Worm (Caenorhabditis elegans) whole organism, L4/young adult: ENCODE data around the gene noa-1.

Experiments used
- W03F9.2 ChIP-seq: fragments of 150-350 bp; optimal IDR thresholded peaks from 2 replicates; lab custom pipeline; 2014; ENCODE audit warnings: missing biosample characterization, missing genetic modification characterization
- dao-5 ChIP-seq: sonication (generic microtip); optimal IDR thresholded peaks from 2 replicates; lab custom pipeline; 2016; ENCODE audit warnings: missing genotype, missing genetic modification characterization, moderate library complexity, missing compliant biosample characterization
- him-1 ChIP-seq: sonication (generic microtip); optimal IDR thresholded peaks from 2 replicates; lab custom pipeline; 2016; ENCODE audit warnings: missing genotype, missing genetic modification reagents, missing genetic modification characterization, missing compliant biosample characterization

noa-1 gene

DNA sequence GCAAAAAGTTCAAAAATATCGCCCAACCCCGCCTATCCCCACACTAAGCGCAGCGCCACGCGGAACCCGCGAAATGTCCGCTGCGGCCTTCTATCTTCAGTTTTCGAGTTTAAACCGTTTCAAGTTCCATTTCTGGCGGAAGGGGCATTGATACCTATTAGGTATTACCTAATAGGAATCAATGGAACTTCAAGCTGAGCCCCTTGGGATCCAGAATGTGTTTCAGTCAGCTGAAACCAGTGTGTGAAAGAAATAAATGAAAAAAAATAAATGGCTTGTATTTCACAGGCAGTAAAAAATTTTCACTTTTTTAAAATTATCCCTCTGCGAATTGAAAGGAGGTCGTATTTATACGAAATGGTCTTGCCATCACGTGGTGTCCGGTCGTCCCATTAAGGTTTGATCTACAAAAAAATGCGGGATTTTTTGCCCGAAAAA is 19.7 kb downstream of the noa-1 start:
- no peak for TF ChIP-seq him-1 (tag; lab: Kevin White, UChicago)
- peak; percentile 23 for TF ChIP-seq W03F9.2 (tag; lab: Kevin White, UChicago)
- no peak for TF ChIP-seq dao-5 (tag; lab: Kevin White, UChicago)

DNA sequence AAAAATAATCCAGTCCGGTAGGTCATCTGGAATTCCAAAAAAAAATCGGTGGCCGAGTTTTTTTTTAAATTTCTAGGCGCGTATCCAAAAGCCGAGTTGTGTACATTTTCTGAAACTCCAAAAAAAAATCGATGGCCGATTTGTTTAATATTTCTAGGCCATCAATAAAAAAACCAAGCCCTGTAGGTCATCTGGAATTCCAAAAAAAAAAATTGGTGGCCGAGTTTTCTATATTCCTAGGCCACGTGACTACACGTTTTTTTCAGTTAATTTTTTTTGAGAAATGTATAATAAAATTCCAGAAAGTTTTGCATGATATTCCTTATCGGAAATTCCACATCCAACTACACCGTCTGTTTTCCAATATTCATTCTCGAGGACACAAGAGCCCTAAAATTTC is 23.3 kb downstream of the noa-1 start, which contains the start of gene sre-45:
sre-45 (plus strand) TSS at position 301 of the 400 bp plus-strand sequence.
- TF ChIP-seq him-1 (tag; lab: Kevin White, UChicago), result no peak
- TF ChIP-seq W03F9.2 (tag; lab: Kevin White, UChicago), result no peak
- TF ChIP-seq dao-5 (tag; lab: Kevin White, UChicago), result no peak

DNA sequence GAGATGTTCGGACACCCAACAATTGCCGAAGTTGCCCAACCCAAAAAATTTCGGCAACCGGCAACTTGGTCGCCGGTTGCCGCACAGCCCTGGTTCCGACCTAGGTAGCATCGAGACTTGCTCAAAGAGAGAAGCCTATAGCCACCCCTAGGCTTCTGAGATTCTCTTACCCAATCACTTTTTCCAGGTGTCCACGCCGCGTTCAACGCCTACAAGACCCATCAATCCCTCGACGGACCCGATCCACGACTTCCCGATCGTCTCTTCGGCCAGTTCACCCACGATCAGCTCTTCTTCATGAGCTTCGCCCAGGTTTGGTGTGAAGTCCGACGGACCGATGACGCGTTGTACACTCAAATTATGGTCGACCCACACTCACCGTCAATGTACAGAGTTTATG is 25.0 kb downstream of the noa-1 start:
- no peak for TF ChIP-seq W03F9.2 (tag; lab: Kevin White, UChicago)
- TF ChIP-seq dao-5 (tag; lab: Kevin White, UChicago), result no peak
- TF ChIP-seq him-1 (tag; lab: Kevin White, UChicago), result no peak

DNA sequence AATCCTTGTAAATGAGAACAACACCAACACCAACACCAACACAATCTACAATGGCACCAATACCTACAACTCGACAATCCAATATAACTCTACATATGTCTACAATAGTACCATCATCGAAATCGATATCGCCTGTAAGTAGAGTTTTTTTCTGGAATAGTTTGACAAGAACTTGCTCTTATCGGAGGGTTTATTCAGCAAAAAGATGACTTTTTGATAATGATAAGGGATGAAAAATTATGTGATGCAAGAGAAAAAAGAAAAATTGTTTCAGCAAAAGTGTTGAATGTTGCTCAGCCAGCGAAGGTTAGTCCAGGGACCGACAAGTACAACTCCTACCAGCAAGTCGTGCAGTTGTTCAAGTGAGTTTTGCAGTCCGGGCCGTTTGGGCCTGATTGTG is 32.2 kb downstream of the noa-1 start:
- TF ChIP-seq W03F9.2 (tag; lab: Kevin White, UChicago), result no peak
- no peak for TF ChIP-seq dao-5 (tag; lab: Kevin White, UChicago)
- no peak for TF ChIP-seq him-1 (tag; lab: Kevin White, UChicago)

DNA sequence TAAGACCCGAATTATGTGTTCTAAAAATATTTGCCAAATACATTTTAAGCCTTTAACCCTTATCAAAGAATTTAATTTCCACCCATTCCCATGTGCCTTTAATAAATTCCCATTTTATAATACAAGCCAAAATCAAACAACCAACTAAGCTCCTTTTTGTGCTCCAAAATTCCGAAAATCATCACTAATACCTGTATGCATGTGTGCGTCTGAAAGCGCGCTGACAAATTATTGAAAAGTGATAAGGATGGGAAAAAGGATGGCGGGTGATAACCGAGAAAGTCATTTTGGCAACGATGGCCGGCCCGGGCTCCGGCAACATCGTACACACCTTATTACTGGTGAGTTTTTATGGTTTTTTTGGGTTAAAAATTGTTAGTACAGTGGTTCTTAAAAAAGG is 33.3 kb downstream of the noa-1 start, which contains the start of gene nep-17:
nep-17 (plus strand) TSS at position 285 of the 400 bp plus-strand sequence.
- no peak for TF ChIP-seq W03F9.2 (tag; lab: Kevin White, UChicago)
- no peak for TF ChIP-seq dao-5 (tag; lab: Kevin White, UChicago)
- no peak for TF ChIP-seq him-1 (tag; lab: Kevin White, UChicago)

DNA sequence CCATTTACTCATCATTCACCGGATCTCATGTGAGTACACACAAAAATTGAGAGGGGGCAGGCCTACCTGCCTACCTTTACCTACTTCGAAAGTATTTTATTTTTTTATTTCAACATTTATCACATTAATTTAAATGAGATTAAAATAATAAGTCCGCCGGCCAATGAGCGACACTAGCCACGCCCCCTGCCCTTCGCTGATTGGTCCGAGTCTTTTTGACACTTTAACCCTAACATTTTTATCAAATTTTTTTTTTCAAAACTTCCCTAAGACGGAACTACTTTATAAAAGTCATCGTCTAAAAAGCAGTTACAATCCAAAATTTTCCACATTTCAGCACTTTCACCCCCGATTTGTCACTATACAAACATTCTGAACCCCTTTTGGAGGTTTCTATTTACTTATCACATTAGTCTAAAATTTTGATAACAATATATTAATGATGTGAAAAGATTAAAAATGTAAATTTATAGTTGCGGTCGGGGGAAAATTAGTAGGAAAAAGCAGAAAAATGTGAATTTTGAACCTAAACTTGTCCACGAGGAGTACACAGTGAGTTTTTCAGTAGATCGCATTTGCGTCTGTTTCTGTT is 34.8 kb downstream of the noa-1 start:
- no peak for TF ChIP-seq dao-5 (tag; lab: Kevin White, UChicago)
- no peak for TF ChIP-seq W03F9.2 (tag; lab: Kevin White, UChicago)
- no peak for TF ChIP-seq him-1 (tag; lab: Kevin White, UChicago)

DNA sequence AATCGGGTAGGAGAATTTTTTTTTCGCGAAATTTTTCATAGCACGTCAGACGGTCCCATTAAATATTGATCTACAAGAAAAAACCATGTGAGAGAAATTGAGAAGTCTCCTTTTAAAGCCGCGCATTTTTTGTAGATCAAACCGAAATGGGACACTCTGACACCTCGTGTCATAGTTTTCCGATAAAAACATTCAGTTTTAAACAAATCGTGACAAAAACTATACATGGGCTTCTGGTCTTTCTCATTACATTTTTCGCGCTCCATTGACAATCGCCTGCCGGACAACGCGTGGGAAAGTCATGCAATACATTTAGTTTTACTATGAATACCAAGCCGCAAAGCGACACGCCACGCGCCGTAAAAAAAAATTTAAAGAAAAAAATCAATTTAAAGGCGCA is 35.5 kb downstream of the noa-1 start:
- no peak for TF ChIP-seq him-1 (tag; lab: Kevin White, UChicago)
- TF ChIP-seq dao-5 (tag; lab: Kevin White, UChicago), result no peak
- TF ChIP-seq W03F9.2 (tag; lab: Kevin White, UChicago), result no peak

DNA sequence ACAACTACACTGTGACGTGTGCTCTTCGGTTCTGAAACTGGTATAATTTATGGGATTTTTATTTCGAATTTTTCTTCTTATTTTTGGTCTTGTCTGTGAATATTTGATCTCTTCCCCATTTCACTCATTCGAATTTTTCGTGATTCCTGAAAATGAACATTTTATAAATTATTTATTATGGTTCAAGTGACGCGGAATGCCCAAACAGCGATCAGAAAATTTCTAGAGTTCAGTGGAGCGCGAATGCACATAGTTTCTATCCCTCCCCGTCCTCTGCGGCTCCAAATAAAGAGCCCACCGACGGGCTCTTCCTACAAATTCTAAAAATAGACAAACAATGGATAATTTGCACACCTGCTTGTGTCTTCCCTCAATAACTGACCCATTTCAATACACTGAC is 37.2 kb downstream of the noa-1 start, which contains the start of gene F54F11.1:
F54F11.1 (plus strand) TSS at position 301 of the 400 bp plus-strand sequence.
- no peak for TF ChIP-seq him-1 (tag; lab: Kevin White, UChicago)
- TF ChIP-seq dao-5 (tag; lab: Kevin White, UChicago), result no peak
- TF ChIP-seq W03F9.2 (tag; lab: Kevin White, UChicago), result no peak

DNA sequence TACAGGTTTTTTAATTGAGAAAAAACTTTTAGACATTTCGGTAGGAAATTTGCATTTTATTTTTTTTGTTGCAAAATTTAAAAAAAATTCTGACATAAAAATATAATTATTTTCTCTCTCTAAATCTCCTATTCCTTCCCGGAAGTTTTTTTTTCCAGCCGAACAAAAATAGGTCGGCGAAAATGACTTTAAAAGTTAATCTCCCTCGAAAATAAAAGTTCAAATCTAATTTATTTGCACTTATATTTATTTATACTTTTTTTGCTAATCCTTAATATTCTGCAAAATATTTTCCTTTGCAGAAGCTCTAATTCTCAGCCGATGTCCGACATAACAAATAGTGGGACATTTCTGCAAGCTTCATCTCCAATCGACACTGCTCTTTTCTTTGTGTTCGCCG is 39.3 kb downstream of the noa-1 start, which contains the start of gene F45H10.5:
F45H10.5 (plus strand) TSS at position 301 of the 400 bp plus-strand sequence.
- no peak for TF ChIP-seq dao-5 (tag; lab: Kevin White, UChicago)
- no peak for TF ChIP-seq him-1 (tag; lab: Kevin White, UChicago)
- no peak for TF ChIP-seq W03F9.2 (tag; lab: Kevin White, UChicago)

DNA sequence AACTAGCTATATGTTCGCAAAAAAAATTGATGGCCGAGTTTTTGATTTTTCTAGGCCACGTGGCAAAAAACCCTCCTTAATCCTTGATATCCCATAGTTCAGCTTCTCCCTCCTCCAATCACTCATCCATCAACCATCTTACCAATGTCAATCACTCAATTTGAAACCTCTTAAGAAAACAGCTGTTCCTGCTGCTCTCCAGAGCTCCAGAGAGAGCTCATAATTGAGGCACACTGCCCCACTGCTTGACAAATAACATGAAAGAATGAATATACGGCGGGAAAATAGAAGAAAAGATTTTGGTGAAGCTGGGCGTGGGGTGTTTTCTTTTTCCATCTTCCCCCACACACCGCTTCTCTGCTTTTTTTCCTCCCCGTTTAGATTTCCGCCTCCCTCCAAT is 40.3 kb downstream of the noa-1 start:
- TF ChIP-seq him-1 (tag; lab: Kevin White, UChicago), result no peak
- TF ChIP-seq dao-5 (tag; lab: Kevin White, UChicago), result no peak
- no peak for TF ChIP-seq W03F9.2 (tag; lab: Kevin White, UChicago)

DNA sequence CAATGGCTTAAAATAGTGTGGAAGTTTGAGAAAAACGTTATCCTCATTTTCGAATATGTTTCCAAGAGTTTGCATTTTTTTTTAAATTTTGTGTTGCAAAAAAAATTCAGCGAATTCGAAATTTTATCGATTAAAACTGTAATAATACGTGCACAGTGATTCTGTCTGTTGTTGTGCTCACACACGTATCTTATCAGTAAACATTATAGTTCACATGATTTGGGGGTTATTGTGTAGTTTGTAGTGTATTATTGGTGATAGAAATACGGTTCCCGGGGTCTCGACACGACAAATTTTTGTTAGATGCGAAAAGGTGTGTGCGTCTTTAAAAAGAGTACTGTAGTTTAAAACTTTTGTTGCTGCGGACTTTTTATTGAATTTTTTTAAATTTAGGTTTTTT is 45.1 kb downstream of the noa-1 start, which contains the start of gene drr-1:
drr-1 (minus strand) TSS at position 183 of the 400 bp plus-strand sequence.
- TF ChIP-seq W03F9.2 (tag; lab: Kevin White, UChicago), result no peak
- no peak for TF ChIP-seq him-1 (tag; lab: Kevin White, UChicago)
- TF ChIP-seq dao-5 (tag; lab: Kevin White, UChicago), result no peak

DNA sequence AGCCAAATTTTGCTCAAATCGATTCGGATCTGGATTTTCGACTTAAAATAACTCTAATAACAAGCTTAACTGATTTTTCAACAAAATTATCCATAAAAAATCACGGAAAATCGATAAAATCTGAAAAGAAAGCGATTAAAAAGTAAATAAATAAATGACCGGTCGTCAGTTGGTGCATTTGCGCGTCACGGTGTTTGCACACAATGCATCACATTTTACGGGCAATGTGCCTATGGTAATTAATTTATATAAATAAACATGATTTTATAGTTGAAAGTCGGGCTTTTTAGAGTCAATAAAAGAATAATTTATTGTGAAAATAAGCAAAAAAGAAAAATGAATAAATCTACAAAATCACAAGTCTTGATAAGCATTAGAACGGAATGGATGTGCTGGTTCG is 46.1 kb downstream of the noa-1 start:
- peak; percentile 65 for TF ChIP-seq W03F9.2 (tag; lab: Kevin White, UChicago)
- TF ChIP-seq dao-5 (tag; lab: Kevin White, UChicago), result no peak
- no peak for TF ChIP-seq him-1 (tag; lab: Kevin White, UChicago)

DNA sequence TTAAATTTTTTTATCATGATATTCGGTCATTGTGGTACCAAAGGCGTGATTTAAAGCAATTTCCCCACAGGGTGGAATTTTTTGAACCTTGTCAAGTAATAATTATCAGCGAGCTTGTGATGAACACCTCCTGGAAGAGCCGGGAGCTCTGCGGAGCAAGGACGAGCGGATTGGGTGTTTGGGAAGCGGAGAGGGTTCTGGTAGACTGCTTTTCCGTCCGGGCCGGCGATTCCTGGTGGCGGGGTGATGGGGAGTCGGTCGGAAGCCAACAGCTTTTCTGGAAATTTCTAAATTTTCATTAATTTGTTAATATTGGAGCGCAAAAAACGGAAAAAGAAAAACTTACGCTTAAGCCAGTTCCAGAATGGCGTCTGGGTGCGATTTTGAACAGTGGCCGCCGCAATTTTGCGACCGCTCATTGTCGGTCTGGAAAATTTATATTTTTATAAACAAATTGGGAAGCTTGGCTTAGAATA is 46.6 kb downstream of the noa-1 start, which contains the start of gene ndua-7:
ndua-7 (minus strand) TSS at position 426 of the 476 bp plus-strand sequence.
- TF ChIP-seq dao-5 (tag; lab: Kevin White, UChicago) (no peak), W03F9.2 (tag; lab: Kevin White, UChicago) (no peak), him-1 (tag; lab: Kevin White, UChicago) (no peak)
